Fruit fly (Drosophila melanogaster) whole organism, wandering third instar larva: ENCODE data around the gene phol.
A peak's percentile ranks its signal among the peaks of the same experiment; 100 is the strongest.

Source experiments
- Abd-B ChIP-seq: fragments of >200 bp; optimal IDR thresholded peaks from 2 replicates; lab custom pipeline; 2017; ENCODE audit warnings: missing biosample characterization, missing genetic modification characterization
- CG32264 ChIP-seq: fragments of 200-800 bp; sonication (Bioruptor generic); optimal IDR thresholded peaks from 2 replicates; lab custom pipeline; 2016; ENCODE audit warnings: missing biosample characterization, missing genetic modification characterization
- CG9705 ChIP-seq: fragments of 200-800 bp; sonication (Bioruptor generic); optimal IDR thresholded peaks from 2 replicates; lab custom pipeline; 2018; ENCODE audit warnings: missing biosample characterization, mild to moderate bottlenecking, missing genetic modification characterization
- CrebA ChIP-seq: fragments of 200-800 bp; sonication (Bioruptor generic); optimal IDR thresholded peaks from 2 replicates; lab custom pipeline; 2016; ENCODE audit warnings: missing biosample characterization, mild to moderate bottlenecking, missing genetic modification characterization, borderline replicate concordance
- Dfd ChIP-seq: fragments of >200 bp; optimal IDR thresholded peaks from 2 replicates; lab custom pipeline; 2017; ENCODE audit warnings: missing biosample characterization, missing genetic modification characterization
- Dif ChIP-seq: fragments of 200-275, 200-300 bp; sonication (Bioruptor generic); optimal IDR thresholded peaks from 2 replicates; lab custom pipeline; 2018; ENCODE audit warnings: missing biosample characterization, missing genetic modification characterization; ENCODE audit not compliant: partially characterized antibody
- GATAd ChIP-seq: sonication (Bioruptor generic); optimal IDR thresholded peaks from 2 replicates; lab custom pipeline; 2016; ENCODE audit warnings: missing biosample characterization, missing genetic modification characterization
- HLH106 ChIP-seq: fragments of 200-800 bp; optimal IDR thresholded peaks from 3 replicates; lab custom pipeline; 2019; ENCODE audit warnings: missing biosample characterization, mild to moderate bottlenecking, missing genetic modification characterization, moderate library complexity
- Hnf4 ChIP-seq: fragments of 200-800 bp; sonication (Bioruptor generic); optimal IDR thresholded peaks from 2 replicates; lab custom pipeline; 2016; ENCODE audit warnings: missing biosample characterization, mild to moderate bottlenecking, missing genetic modification characterization
- Hr78 ChIP-seq: fragments of >200 bp; optimal IDR thresholded peaks from 2 replicates; lab custom pipeline; 2017; ENCODE audit warnings: missing biosample characterization, missing genetic modification characterization
- Hr83 ChIP-seq: fragments of 200-300 bp; sonication (Bioruptor generic); optimal IDR thresholded peaks from 2 replicates; lab custom pipeline; 2016; ENCODE audit warnings: missing biosample characterization, mild to moderate bottlenecking, missing genetic modification characterization, moderate library complexity; ENCODE audit not compliant: poor library complexity, severe bottlenecking
- Jra ChIP-seq: sonication (Bioruptor generic); optimal IDR thresholded peaks from 2 replicates; lab custom pipeline; 2016; ENCODE audit warnings: missing biosample characterization, missing genetic modification characterization
- Mio ChIP-seq: sonication (Bioruptor generic); optimal IDR thresholded peaks from 2 replicates; lab custom pipeline; 2016; ENCODE audit warnings: missing biosample characterization, missing genetic modification characterization
- N ChIP-seq: fragments of >200 bp; optimal IDR thresholded peaks from 2 replicates; lab custom pipeline; 2018; ENCODE audit warnings: missing biosample characterization, missing external identifiers, missing genetic modification characterization
- OdsH ChIP-seq: fragments of 200-800 bp; sonication (Bioruptor generic); optimal IDR thresholded peaks from 2 replicates; lab custom pipeline; 2016; ENCODE audit warnings: missing biosample characterization, mild to moderate bottlenecking, missing genetic modification characterization
- Rel ChIP-seq, 2 experiments: fragments of 200-800 bp; sonication (Bioruptor generic) in 1 of 2; optimal IDR thresholded peaks; 2 replicates in 1 of 2; 3 replicates in 1 of 2; lab custom pipeline; 2016 to 2019; ENCODE audit warnings: mild to moderate bottlenecking in 2 of 2, missing biosample characterization in 2 of 2, missing genetic modification characterization in 2 of 2, moderate library complexity in 1 of 2
- Sp1 ChIP-seq: fragments of 200-800 bp; sonication (Bioruptor generic); optimal IDR thresholded peaks from 3 replicates; lab custom pipeline; 2019; ENCODE audit warnings: missing biosample characterization, mild to moderate bottlenecking, missing genetic modification characterization, moderate library complexity
- Vsx2 ChIP-seq: fragments of 200-300, 225-300 bp; sonication (Bioruptor generic); optimal IDR thresholded peaks from 2 replicates; lab custom pipeline; 2018; ENCODE audit warnings: missing biosample characterization, missing genetic modification characterization; ENCODE audit not compliant: partially characterized antibody
- br ChIP-seq: fragments of 200-800 bp; sonication (Bioruptor generic); optimal IDR thresholded peaks from 2 replicates; lab custom pipeline; 2016; ENCODE audit warnings: missing biosample characterization, missing genetic modification characterization
- brk ChIP-seq: fragments of 200-800 bp; sonication (Bioruptor generic); optimal IDR thresholded peaks from 2 replicates; lab custom pipeline; 2016; ENCODE audit warnings: missing biosample characterization, mild to moderate bottlenecking, missing genetic modification characterization
- dl ChIP-seq, 2 experiments: fragments of 175-275, 200-275 bp in 1 of 2; fragments of 200-275 bp in 1 of 2; sonication (Bioruptor generic); optimal IDR thresholded peaks; lab custom pipeline; 2018; ENCODE audit warnings: mild to moderate bottlenecking in 2 of 2, missing biosample characterization in 2 of 2, missing genetic modification characterization in 2 of 2, moderate library complexity in 2 of 2; ENCODE audit not compliant: partially characterized antibody in 2 of 2, insufficient read depth in 1 of 2
- dmrt93B ChIP-seq: fragments of 200-800 bp; sonication (Bioruptor generic); optimal IDR thresholded peaks from 2 replicates; lab custom pipeline; 2018; ENCODE audit warnings: missing biosample characterization, mild to moderate bottlenecking, missing genetic modification characterization
- dsf ChIP-seq: sonication (Bioruptor generic); optimal IDR thresholded peaks from 2 replicates; lab custom pipeline; 2016; ENCODE audit warnings: missing biosample characterization, missing genetic modification characterization, borderline replicate concordance
- ey ChIP-seq: fragments of 200-800 bp; sonication (Bioruptor generic); optimal IDR thresholded peaks from 2 replicates; lab custom pipeline; 2016; ENCODE audit warnings: missing biosample characterization, missing genetic modification characterization
- foxo ChIP-seq, 2 experiments: fragments of 200-800 bp; sonication (Bioruptor generic); optimal IDR thresholded peaks; 2 replicates in 1 of 2; 3 replicates in 1 of 2; lab custom pipeline; 2016 to 2017; ENCODE audit warnings: missing biosample characterization in 2 of 2, missing genetic modification characterization in 2 of 2
- fru ChIP-seq: fragments of 200-800 bp; sonication (Bioruptor generic); optimal IDR thresholded peaks from 3 replicates; lab custom pipeline; 2016; ENCODE audit warnings: missing biosample characterization, mild to moderate bottlenecking, missing genetic modification characterization
- h ChIP-seq: fragments of 200-800 bp; sonication (Bioruptor generic); optimal IDR thresholded peaks from 3 replicates; lab custom pipeline; 2016; ENCODE audit warnings: missing biosample characterization, mild to moderate bottlenecking, missing genetic modification characterization
- jim ChIP-seq: fragments of 175-275, 200-325 bp; sonication (Bioruptor generic); optimal IDR thresholded peaks from 2 replicates; lab custom pipeline; 2016; ENCODE audit warnings: missing biosample characterization, mild to moderate bottlenecking, missing genetic modification characterization
- lola ChIP-seq: fragments of >200 bp; optimal IDR thresholded peaks from 2 replicates; lab custom pipeline; 2017; ENCODE audit warnings: missing biosample characterization, missing genetic modification characterization
- pan ChIP-seq: fragments of >200 bp; optimal IDR thresholded peaks from 2 replicates; lab custom pipeline; 2017
- psq ChIP-seq: fragments of 200-800 bp; sonication (Bioruptor generic); optimal IDR thresholded peaks from 3 replicates; lab custom pipeline; 2017; ENCODE audit warnings: missing biosample characterization, mild to moderate bottlenecking, missing genetic modification characterization, moderate library complexity
- rgr ChIP-seq: fragments of 200-800 bp; sonication (Bioruptor generic); optimal IDR thresholded peaks from 3 replicates; lab custom pipeline; 2016; ENCODE audit warnings: missing biosample characterization, mild to moderate bottlenecking, missing genetic modification characterization
- sage ChIP-seq: fragments of 200-800 bp; sonication (Bioruptor generic); optimal IDR thresholded peaks from 2 replicates; lab custom pipeline; 2016; ENCODE audit warnings: missing biosample characterization, mild to moderate bottlenecking, missing genetic modification characterization
- sv ChIP-seq: fragments of 200-800 bp; sonication (Bioruptor generic); optimal IDR thresholded peaks from 3 replicates; lab custom pipeline; 2016; ENCODE audit warnings: missing biosample characterization, missing genetic modification characterization
- tai ChIP-seq: sonication (Bioruptor generic); optimal IDR thresholded peaks from 2 replicates; lab custom pipeline; 2016; ENCODE audit warnings: missing biosample characterization, missing genetic modification characterization
- usp ChIP-seq: fragments of >200 bp; optimal IDR thresholded peaks from 2 replicates; lab custom pipeline; 2017; ENCODE audit warnings: missing biosample characterization, missing genetic modification characterization
- woc ChIP-seq: sonication (Bioruptor generic); optimal IDR thresholded peaks from 2 replicates; lab custom pipeline; 2016; ENCODE audit warnings: missing biosample characterization, mild to moderate bottlenecking, missing genetic modification characterization

Gene phol

dm6 chr3L:9425838-9426237 lies 30.2 kb downstream of the phol start:
- no peak for TF ChIP-seq h

- TF ChIP-seq Hnf4 (no peak), Rel (GFP tag; optimal IDR thresholded peaks at IDR 0.05; lab: Kevin White, UChicago) (no peak), Rel (tag; optimal IDR thresholded peaks at IDR 0.05; lab: Kevin White, UChicago) (no peak), Sp1 (GFP tag; lab: Kevin White, UChicago) (peak; percentile 4), tai (no peak), Dfd (GFP tag; lab: Kevin White, UChicago) (no peak), usp (GFP tag; lab: Kevin White, UChicago) (no peak), h (no peak), brk (peak; percentile 62), Abd-B (GFP tag; lab: Kevin White, UChicago) (no peak), CrebA (GFP tag; lab: Kevin White, UChicago) (no peak), lola (GFP tag; lab: Kevin White, UChicago) (no peak), woc (GFP tag; lab: Kevin White, UChicago) (no peak), jim (GFP tag; lab: Kevin White, UChicago) (no peak), sage (GFP tag; lab: Kevin White, UChicago) (peak; percentile 8), OdsH (GFP tag; lab: Kevin White, UChicago) (peak; percentile 8), foxo (GFP tag; optimal IDR thresholded peaks at IDR 0.05; lab: Kevin White, UChicago) (peak in 1 of 2 experiments; percentile 14), br (no peak), rgr (GFP tag; lab: Kevin White, UChicago) (no peak)
These were observed 31.6 kb downstream of the phol start for dm6 chr3L:9424528-9424911.

- TF ChIP-seq Rel (GFP tag; optimal IDR thresholded peaks at IDR 0.05; lab: Kevin White, UChicago) (no peak), Rel (tag; optimal IDR thresholded peaks at IDR 0.05; lab: Kevin White, UChicago) (peak; percentile 76), Dif (GFP tag; lab: Kevin White, UChicago) (no peak)
These were observed 32.1 kb downstream of the phol start for dm6 chr3L:9423757-9424527.

DNA sequence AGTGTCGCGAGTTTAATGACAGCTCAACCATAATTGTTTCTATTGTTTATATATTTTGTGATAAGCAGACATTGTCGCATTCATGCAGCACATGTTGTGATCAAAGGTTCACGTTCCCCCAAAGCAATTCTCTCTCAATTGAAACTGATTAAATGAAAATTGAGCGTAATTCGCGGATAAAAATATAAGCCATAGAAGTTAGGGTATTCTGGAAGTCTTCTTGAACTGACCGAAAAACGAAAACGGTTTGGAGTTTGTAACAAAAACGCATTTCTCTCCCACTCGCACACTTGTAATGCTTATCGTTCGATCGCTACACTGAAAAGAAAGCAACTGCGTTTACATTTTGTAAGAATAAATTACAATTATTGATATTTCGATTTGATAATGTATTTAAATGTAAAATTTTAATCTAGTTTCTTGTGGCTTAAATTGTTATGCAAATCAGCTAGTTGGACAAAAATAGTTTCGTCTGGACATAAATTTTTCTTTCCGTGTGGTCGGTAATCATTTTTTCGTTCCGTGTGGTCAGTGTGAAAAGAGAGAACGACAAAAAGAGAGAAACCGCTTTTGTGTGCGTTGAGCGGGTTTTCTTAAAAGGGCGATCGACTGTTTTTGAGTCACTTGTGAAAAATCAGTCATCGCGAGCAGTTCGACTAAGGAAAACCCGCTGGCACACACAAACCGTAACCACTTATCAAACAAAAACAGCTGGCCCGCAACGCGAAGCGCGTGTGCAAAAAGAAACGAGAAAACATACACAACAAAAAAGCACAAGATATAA lies 33.3 kb downstream of the phol start, which contains the start of gene aay:
Gene aay (plus strand): TSS at position 618 of the 784 bp plus-strand sequence.
- peak; percentile 90 for TF ChIP-seq GATAd (GFP tag; lab: Kevin White, UChicago)
- peak; percentile 97 for TF ChIP-seq sage (GFP tag; lab: Kevin White, UChicago)
- no peak for TF ChIP-seq N (GFP tag; lab: Kevin White, UChicago)
- peak; percentile 99 for TF ChIP-seq br
- TF ChIP-seq Dfd (GFP tag; lab: Kevin White, UChicago): peak; percentile 94
- peak; percentile 98 for TF ChIP-seq OdsH (GFP tag; lab: Kevin White, UChicago)
- TF ChIP-seq dmrt93B (GFP tag; lab: Kevin White, UChicago): peak; percentile 95
- peak; percentile 95 for TF ChIP-seq woc (GFP tag; lab: Kevin White, UChicago)
- no peak for TF ChIP-seq Vsx2
- peak; percentile 76 for TF ChIP-seq Mio (GFP tag; lab: Kevin White, UChicago)
- no peak for TF ChIP-seq jim (GFP tag; lab: Kevin White, UChicago)
- TF ChIP-seq CG32264 (GFP tag; lab: Kevin White, UChicago): peak; percentile 98
- peak; percentile 92 for TF ChIP-seq tai
- no peak for TF ChIP-seq Abd-B (GFP tag; lab: Kevin White, UChicago)
- no peak for TF ChIP-seq Hr78 (GFP tag; lab: Kevin White, UChicago)
- TF ChIP-seq h: peak; percentile 99
- TF ChIP-seq Hr83 (GFP tag; lab: Kevin White, UChicago): no peak
- peak; percentile 96 for TF ChIP-seq Rel (GFP tag; optimal IDR thresholded peaks at IDR 0.05; lab: Kevin White, UChicago)
- TF ChIP-seq Rel (tag; optimal IDR thresholded peaks at IDR 0.05; lab: Kevin White, UChicago): peak; percentile 82
- peak; percentile 97 for TF ChIP-seq psq (GFP tag; lab: Kevin White, UChicago)
- TF ChIP-seq HLH106 (tag; lab: Kevin White, UChicago): peak; percentile 98
- TF ChIP-seq brk: peak; percentile 95
- TF ChIP-seq usp (GFP tag; lab: Kevin White, UChicago): no peak
- TF ChIP-seq Hnf4: peak; percentile 96
- TF ChIP-seq CrebA (GFP tag; lab: Kevin White, UChicago): no peak
- peak; percentile 99 for TF ChIP-seq fru (GFP tag; lab: Kevin White, UChicago)
- peak; percentile 98 for TF ChIP-seq sv
- peak; percentile 98 for TF ChIP-seq ey (GFP tag; lab: Kevin White, UChicago)
- peak; percentile 99 for TF ChIP-seq rgr (GFP tag; lab: Kevin White, UChicago)
- no peak for TF ChIP-seq pan
- TF ChIP-seq Jra: peak; percentile 97
- peak; percentile 98 for TF ChIP-seq Sp1 (GFP tag; lab: Kevin White, UChicago)
- no peak for TF ChIP-seq dl (GFP tag; optimal IDR thresholded peaks at IDR 0.05; lab: Kevin White, UChicago; ENCODE audit: insufficient read depth in 1 of 2, partially characterized antibody in 2 of 2)
- peak; percentile 93 for TF ChIP-seq dsf (GFP tag; lab: Kevin White, UChicago)
- TF ChIP-seq CG9705 (GFP tag; lab: Kevin White, UChicago): peak; percentile 95
- peak; percentile 94 to 99 for TF ChIP-seq foxo (GFP tag; optimal IDR thresholded peaks at IDR 0.05; lab: Kevin White, UChicago)
